Worm (Caenorhabditis elegans) whole organism, late embryonic: ENCODE measurements around the gene nstp-9.

ENCODE experiments used
- F13H6.1 ChIP-seq: sonication (generic microtip); optimal IDR thresholded peaks from 2 replicates; lab custom pipeline; 2016; ENCODE audit warnings: missing genetic modification characterization, missing compliant biosample characterization
- ama-1 ChIP-seq: fragments of 150-350 bp; optimal IDR thresholded peaks from 2 replicates; lab custom pipeline; 2014
- ceh-6 ChIP-seq: fragments of 200-800 bp; sonication (Bioruptor generic); optimal IDR thresholded peaks from 2 replicates; lab custom pipeline; 2018; ENCODE audit warnings: mild to moderate bottlenecking, missing genetic modification characterization, missing compliant biosample characterization
- ceh-9 ChIP-seq: sonication (generic microtip); optimal IDR thresholded peaks from 2 replicates; lab custom pipeline; 2016; ENCODE audit warnings: mild to moderate bottlenecking, missing genetic modification characterization, inconsistent platforms, missing compliant biosample characterization
- elt-2 ChIP-seq: sonication (generic microtip); optimal IDR thresholded peaks from 2 replicates; lab custom pipeline; 2016; ENCODE audit warnings: missing genetic modification reagents, missing genetic modification characterization, missing compliant biosample characterization
- hlh-13 ChIP-seq: fragments of 200-800 bp; sonication (Bioruptor generic); optimal IDR thresholded peaks from 2 replicates; lab custom pipeline; 2018; ENCODE audit warnings: mild to moderate bottlenecking, missing genetic modification characterization, missing compliant biosample characterization
- madf-2 ChIP-seq: sonication (generic microtip); optimal IDR thresholded peaks from 2 replicates; lab custom pipeline; 2017; ENCODE audit warnings: missing genetic modification characterization, missing compliant biosample characterization
- nfya-1 ChIP-seq: sonication (generic microtip); optimal IDR thresholded peaks from 2 replicates; lab custom pipeline; 2017; ENCODE audit warnings: missing genetic modification characterization, mild to moderate bottlenecking, missing compliant biosample characterization, antibody characterized with exemption, moderate library complexity
- nhr-11 ChIP-seq: fragments of 150-350 bp; optimal IDR thresholded peaks from 2 replicates; lab custom pipeline; 2014; ENCODE audit warnings: missing biosample characterization, missing genetic modification characterization
- npax-4 ChIP-seq: sonication (generic microtip); optimal IDR thresholded peaks from 2 replicates; lab custom pipeline; 2016; ENCODE audit warnings: missing genetic modification characterization, missing compliant biosample characterization
- pag-3 ChIP-seq: sonication (generic microtip); optimal IDR thresholded peaks from 2 replicates; lab custom pipeline; 2016; ENCODE audit warnings: missing compliant biosample characterization, missing genetic modification characterization, borderline replicate concordance
- pha-4 ChIP-seq: fragments of 150-350 bp; optimal IDR thresholded peaks from 2 replicates; lab custom pipeline; 2018; ENCODE audit warnings: missing biosample characterization, missing genetic modification reagents, missing genetic modification characterization
- pqm-1 ChIP-seq: sonication (generic microtip); optimal IDR thresholded peaks from 2 replicates; lab custom pipeline; 2016; ENCODE audit warnings: missing genetic modification characterization, missing compliant biosample characterization
- rnt-1 ChIP-seq: sonication (generic microtip); optimal IDR thresholded peaks from 2 replicates; lab custom pipeline; 2016; ENCODE audit warnings: missing genetic modification characterization, missing compliant biosample characterization

DNA sequence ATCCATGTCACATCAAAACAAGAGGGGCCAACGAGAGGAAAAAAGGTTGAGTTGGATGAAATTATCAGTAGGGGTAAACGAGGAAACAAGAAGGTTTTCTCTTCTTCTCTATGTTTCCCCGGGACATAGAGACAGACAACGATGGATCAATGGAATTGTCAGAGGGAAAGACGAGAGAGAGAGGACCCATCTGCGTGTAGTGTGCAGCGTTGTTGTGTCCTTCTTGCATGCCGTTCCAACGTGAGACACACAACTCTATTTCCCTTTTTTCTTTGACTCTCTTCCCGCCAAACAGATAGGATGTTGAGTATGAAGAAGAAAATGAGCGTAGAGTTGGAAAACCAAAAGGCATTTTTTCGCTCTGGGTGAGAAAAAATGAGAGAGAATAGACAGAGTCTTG lies 18.6 kb downstream of the nstp-9 start:
- no peak for TF ChIP-seq ceh-6 (GFP tag; lab: Kevin White, UChicago)
- TF ChIP-seq npax-4 (tag; lab: Kevin White, UChicago) = no peak
- no peak for TF ChIP-seq pqm-1
- TF ChIP-seq pha-4 (tag; lab: Kevin White, UChicago) = no peak
- TF ChIP-seq F13H6.1 (tag; lab: Kevin White, UChicago) = no peak
- no peak for TF ChIP-seq pag-3 (tag; lab: Kevin White, UChicago)
- no peak for TF ChIP-seq nhr-11 (tag; lab: Kevin White, UChicago)
- no peak for TF ChIP-seq ama-1
- no peak for TF ChIP-seq madf-2 (tag; lab: Kevin White, UChicago)
- peak; percentile 30 for TF ChIP-seq elt-2 (tag; lab: Kevin White, UChicago)
- no peak for TF ChIP-seq ceh-9 (tag; lab: Kevin White, UChicago)
- TF ChIP-seq hlh-13 (GFP tag; lab: Kevin White, UChicago) = no peak
- TF ChIP-seq rnt-1 (tag; lab: Kevin White, UChicago) = peak; percentile 73
- TF ChIP-seq nfya-1 = peak; percentile 57
